Fruit fly (Drosophila melanogaster): ENCODE measurements around the gene CG7300.

Gene CG7300

dm6 chr2L:10687009-10687793, 10.6 kb downstream of the CG7300 start, which contains the start of gene CG7296 (continued):
- TF ChIP-seq wor (GFP tag; IDR thresholded peaks at IDR 0.05) (no peak), CG7839 (tag; optimal IDR thresholded peaks at IDR 0.05) (no peak), CG8290 (GFP tag; optimal IDR thresholded peaks at IDR 0.05) (no peak), CG8290 (tag; optimal IDR thresholded peaks at IDR 0.05) (no peak), Adf1 (GFP tag; IDR thresholded peaks at IDR 0.05) (no peak), CG18764 (GFP tag; optimal IDR thresholded peaks at IDR 0.05) (no peak), mam (GFP tag; optimal IDR thresholded peaks at IDR 0.05) (no peak), dpn (GFP tag; optimal IDR thresholded peaks at IDR 0.05) (no peak), CG13894 (tag; optimal IDR thresholded peaks at IDR 0.05) (peak; percentile 72), CG34376 (GFP tag; optimal IDR thresholded peaks at IDR 0.05) (no peak), slp2 (GFP tag; optimal IDR thresholded peaks at IDR 0.05) (no peak), Xbp1 (GFP tag; optimal IDR thresholded peaks at IDR 0.05) (no peak), hb (GFP tag; IDR thresholded peaks at IDR 0.05; ENCODE audit: partially characterized antibody) (no peak), Dbx (GFP tag; IDR thresholded peaks at IDR 0.05) (no peak), CG1024 (GFP tag; IDR thresholded peaks at IDR 0.05) (no peak), Fer1 (GFP tag; optimal IDR thresholded peaks at IDR 0.05) (no peak), Eip74EF (GFP tag; optimal IDR thresholded peaks at IDR 0.05) (no peak), vvl (GFP tag; IDR thresholded peaks at IDR 0.05) (peak; percentile 21; the same call in 1 of the 2 replicates), zen2 (GFP tag; IDR thresholded peaks at IDR 0.05; ENCODE audit: partially characterized antibody) (no peak), Blimp-1 (GFP tag; optimal IDR thresholded peaks at IDR 0.05) (no peak), CG43689 (GFP tag; IDR thresholded peaks at IDR 0.05) (no peak), psq (GFP tag; optimal IDR thresholded peaks at IDR 0.05) (no peak), cas (GFP tag; IDR thresholded peaks at IDR 0.05) (no peak), so (GFP tag; IDR thresholded peaks at IDR 0.05) (no peak), abd-A (tag; optimal IDR thresholded peaks at IDR 0.05) (peak; percentile 71), pzg (GFP tag; optimal IDR thresholded peaks at IDR 0.05) (no peak)

- TF ChIP-seq D19A (tag; optimal IDR thresholded peaks at IDR 0.05) (peak; percentile 60), dysf (GFP tag; IDR thresholded peaks at IDR 0.05) (0 out of 3 replicates have a peak, but pooled peaks have one; percentile 14), CG4424 (GFP tag; optimal IDR thresholded peaks at IDR 0.05) (peak; percentile 10), CG2678 (tag; optimal IDR thresholded peaks at IDR 0.05) (peak; percentile 19), CG8290 (GFP tag; optimal IDR thresholded peaks at IDR 0.05) (peak; percentile 13), CG8290 (tag; optimal IDR thresholded peaks at IDR 0.05) (peak in 1 of 2 experiments; percentile 16), Abd-B (GFP tag; optimal IDR thresholded peaks at IDR 0.05) (peak; percentile 33), vnd (GFP tag; IDR thresholded peaks at IDR 0.05; ENCODE audit: partially characterized antibody) (0 out of 3 replicates have a peak, but pooled peaks have one; percentile 29), pho (GFP tag; optimal IDR thresholded peaks at IDR 0.05) (peak; percentile 17), CG15514 (GFP tag; optimal IDR thresholded peaks at IDR 0.05) (peak; percentile 6), CG10209 (GFP tag; optimal IDR thresholded peaks at IDR 0.05) (peak; percentile 5), Rfx (GFP tag; IDR thresholded peaks at IDR 0.05) (peak; percentile 27; the same call in 1 of the 2 replicates), gem (tag; optimal IDR thresholded peaks at IDR 0.05) (peak; percentile 30), Dbx (GFP tag; IDR thresholded peaks at IDR 0.05) (0 out of 3 replicates have a peak, but pooled peaks have one; percentile 15), prd (optimal IDR thresholded peaks at IDR 0.05) (no peak), prd (GFP tag; IDR thresholded peaks at IDR 0.05) (0 out of 3 replicates have a peak, but pooled peaks have one; percentile 13), row (GFP tag; IDR thresholded peaks at IDR 0.05) (peak; percentile 42; the same call in 2 of the 3 replicates), Mad (GFP tag; optimal IDR thresholded peaks at IDR 0.05) (no peak), lola (GFP tag; optimal IDR thresholded peaks at IDR 0.05) (no peak), esg (GFP tag; conservative IDR thresholded peaks at IDR 0.05) (no peak), sisA (GFP tag; IDR thresholded peaks at IDR 0.05) (peak; percentile 26; the same call in 1 of the 2 replicates), CG14441 (GFP tag; IDR thresholded peaks at IDR 0.05) (no peak), ind (GFP tag; optimal IDR thresholded peaks at IDR 0.05) (peak; percentile 20), CG18011 (GFP tag; optimal IDR thresholded peaks at IDR 0.05) (peak; percentile 95), fd96Cb (tag; optimal IDR thresholded peaks at IDR 0.05) (peak; percentile 4), CG31224 (GFP tag; IDR thresholded peaks at IDR 0.05) (no peak)
Measured at dm6 chr2L:10685666-10686065, 12.2 kb downstream of the CG7300 start.
